Fruit fly (Drosophila melanogaster) whole organism, embryonic: ENCODE results near the gene CG7903.

Experiments
- C15 ChIP-seq: fragments of 200-800 bp; sonication (Bioruptor generic); IDR thresholded peaks from 3 replicates; pipeline ENCODE4 v1.3.6; 2022; ENCODE audit warnings: missing biosample characterization, missing genetic modification characterization
- CG10543 ChIP-seq: fragments of 200-800 bp; sonication (Bioruptor generic); optimal IDR thresholded peaks from 3 replicates; lab custom pipeline; 2017; ENCODE audit warnings: missing biosample characterization, mild to moderate bottlenecking, missing genetic modification characterization, moderate library complexity
- CG11723 ChIP-seq: fragments of 200-800 bp; sonication (Bioruptor generic); optimal IDR thresholded peaks from 2 replicates; lab custom pipeline; 2017; ENCODE audit warnings: missing biosample characterization, mild to moderate bottlenecking, missing genetic modification characterization
- CG12155 ChIP-seq: fragments of 200-800 bp; sonication (Bioruptor generic); optimal IDR thresholded peaks from 3 replicates; lab custom pipeline; 2016; ENCODE audit warnings: missing biosample characterization, missing genetic modification characterization
- CG12391 ChIP-seq: fragments of 200-800 bp; sonication (Bioruptor generic); optimal IDR thresholded peaks from 3 replicates; lab custom pipeline; 2018; ENCODE audit warnings: missing biosample characterization, mild to moderate bottlenecking, missing genetic modification characterization, moderate library complexity
- CG13894 ChIP-seq: fragments of 200-800 bp; sonication (Bioruptor generic); optimal IDR thresholded peaks from 3 replicates; lab custom pipeline; 2018; ENCODE audit warnings: missing biosample characterization, mild to moderate bottlenecking, missing genetic modification characterization, moderate library complexity
- CG15696 ChIP-seq: fragments of 200-800 bp; sonication (Bioruptor generic); optimal IDR thresholded peaks from 2 replicates; lab custom pipeline; 2019; ENCODE audit warnings: missing biosample characterization, mild to moderate bottlenecking, missing genetic modification characterization, moderate library complexity
- CG1647 ChIP-seq: fragments of 200-800 bp; sonication (Bioruptor generic); optimal IDR thresholded peaks from 3 replicates; lab custom pipeline; 2016; ENCODE audit warnings: missing biosample characterization, missing genetic modification characterization
- CG16815 ChIP-seq: fragments of 200-800 bp; sonication (Bioruptor generic); optimal IDR thresholded peaks from 3 replicates; lab custom pipeline; 2017; ENCODE audit warnings: missing biosample characterization, mild to moderate bottlenecking, missing genetic modification characterization
- CG16863 ChIP-seq: fragments of 200-800 bp; sonication (Bioruptor generic); optimal IDR thresholded peaks from 3 replicates; lab custom pipeline; 2016; ENCODE audit warnings: missing biosample characterization, missing genetic modification characterization
- CG2678 ChIP-seq: fragments of 200-800 bp; sonication (Bioruptor generic); optimal IDR thresholded peaks from 3 replicates; lab custom pipeline; 2019; ENCODE audit warnings: missing biosample characterization, mild to moderate bottlenecking, missing genetic modification characterization, moderate library complexity
- CG2712 ChIP-seq: fragments of 200-800 bp; optimal IDR thresholded peaks from 3 replicates; lab custom pipeline; 2019; ENCODE audit warnings: missing biosample characterization, mild to moderate bottlenecking, missing genetic modification characterization, moderate library complexity
- CG33213 ChIP-seq: fragments of 200-800 bp; sonication (Bioruptor generic); optimal IDR thresholded peaks from 3 replicates; lab custom pipeline; 2016; ENCODE audit warnings: missing biosample characterization, missing genetic modification characterization
- CG33557 ChIP-seq: fragments of 200-800 bp; sonication (Bioruptor generic); optimal IDR thresholded peaks from 2 replicates; lab custom pipeline; 2019; ENCODE audit warnings: missing biosample characterization, mild to moderate bottlenecking, missing genetic modification characterization, moderate library complexity
- CG43689 ChIP-seq: fragments of 200-800 bp; sonication (Bioruptor generic); IDR thresholded peaks from 2 replicates; pipeline ENCODE4 v1.3.6; 2022; ENCODE audit warnings: missing biosample characterization, missing genetic modification characterization
- CG6791 ChIP-seq: fragments of 200-800 bp; sonication (Bioruptor generic); IDR thresholded peaks from 3 replicates; pipeline ENCODE4 v1.3.6; 2022; ENCODE audit warnings: missing biosample characterization, missing genetic modification characterization; ENCODE audit not compliant: partially characterized antibody
- CG6854 ChIP-seq: fragments of 200-800 bp; sonication (Bioruptor generic); optimal IDR thresholded peaks from 3 replicates; lab custom pipeline; 2017; ENCODE audit warnings: missing biosample characterization, mild to moderate bottlenecking, missing genetic modification characterization
- CG7786 ChIP-seq: fragments of 200-800 bp; sonication (Bioruptor generic); optimal IDR thresholded peaks from 2 replicates; lab custom pipeline; 2016; ENCODE audit warnings: missing biosample characterization, missing genetic modification characterization
- CG7839 ChIP-seq: fragments of 200-800 bp; sonication (Bioruptor generic); optimal IDR thresholded peaks from 3 replicates; lab custom pipeline; 2018; ENCODE audit warnings: missing biosample characterization, mild to moderate bottlenecking, missing genetic modification characterization, moderate library complexity
- CG8089 ChIP-seq: fragments of 200-800 bp; sonication (Bioruptor generic); optimal IDR thresholded peaks from 3 replicates; lab custom pipeline; 2016; ENCODE audit warnings: missing biosample characterization, missing genetic modification characterization
- D19B ChIP-seq: fragments of 200-800 bp; sonication (Bioruptor generic); optimal IDR thresholded peaks from 2 replicates; lab custom pipeline; 2017; ENCODE audit warnings: missing biosample characterization, mild to moderate bottlenecking, missing genetic modification characterization
- Deaf1 ChIP-seq: fragments of 200-800 bp; optimal IDR thresholded peaks from 3 replicates; lab custom pipeline; 2019; ENCODE audit warnings: missing biosample characterization, mild to moderate bottlenecking, missing genetic modification characterization, moderate library complexity
- Dek ChIP-seq: fragments of 200-800 bp; sonication (Bioruptor generic); optimal IDR thresholded peaks from 3 replicates; lab custom pipeline; 2019; ENCODE audit warnings: missing biosample characterization, mild to moderate bottlenecking, missing genetic modification characterization, moderate library complexity
- ERR ChIP-seq: fragments of 200-800 bp; sonication (Bioruptor generic); optimal IDR thresholded peaks from 2 replicates; lab custom pipeline; 2016; ENCODE audit warnings: missing biosample characterization, missing genetic modification characterization
- Ets65A ChIP-seq: fragments of 200-800 bp; sonication (Bioruptor generic); peaks from one replicate; lab custom pipeline; 2016; ENCODE audit warnings: missing biosample characterization, missing genetic modification characterization
- Hand ChIP-seq: fragments of 200-800 bp; sonication (Bioruptor generic); optimal IDR thresholded peaks from 2 replicates; lab custom pipeline; 2017; ENCODE audit warnings: mild to moderate bottlenecking, missing biosample characterization, missing genetic modification reagents, missing genetic modification characterization
- MTF-1 ChIP-seq: fragments of 200-800 bp; sonication (Bioruptor generic); optimal IDR thresholded peaks from 2 replicates; lab custom pipeline; 2018; ENCODE audit warnings: missing biosample characterization, mild to moderate bottlenecking, missing genetic modification characterization, borderline replicate concordance
- Pdp1 ChIP-seq, 2 experiments: fragments of 200-800 bp; sonication (Bioruptor generic); optimal IDR thresholded peaks; 3 replicates each; lab custom pipeline; 2016; ENCODE audit warnings: missing biosample characterization in 2 of 2, missing genetic modification characterization in 2 of 2, mild to moderate bottlenecking in 1 of 2, moderate library complexity in 1 of 2
- Xrp1 ChIP-seq: fragments of 200-800 bp; sonication (Bioruptor generic); IDR thresholded peaks from 2 replicates; pipeline ENCODE4 v1.3.6; 2022; ENCODE audit warnings: missing biosample characterization, missing genetic modification characterization
- ap ChIP-seq: fragments of 200-800 bp; sonication (Bioruptor generic); IDR thresholded peaks from 2 replicates; pipeline ENCODE4 v1.3.6; 2022; ENCODE audit warnings: missing biosample characterization, missing genetic modification characterization
- caup ChIP-seq: fragments of 200-800 bp; sonication (Bioruptor generic); optimal IDR thresholded peaks from 3 replicates; lab custom pipeline; 2017; ENCODE audit warnings: missing biosample characterization, mild to moderate bottlenecking, missing genetic modification characterization, moderate library complexity; ENCODE audit not compliant: severe bottlenecking
- chm ChIP-seq: fragments of 200-800 bp; sonication (Bioruptor generic); IDR thresholded peaks from 2 replicates; pipeline ENCODE4 v1.3.6; 2022; ENCODE audit warnings: missing biosample characterization, missing genetic modification characterization
- ci ChIP-seq: fragments of 200-800 bp; sonication (Bioruptor generic); IDR thresholded peaks from 3 replicates; pipeline ENCODE4 v1.3.6; 2022; ENCODE audit warnings: missing biosample characterization, missing genetic modification characterization
- dmrt99B ChIP-seq: fragments of 200-800 bp; sonication (Bioruptor generic); optimal IDR thresholded peaks from 2 replicates; lab custom pipeline; 2018; ENCODE audit warnings: missing biosample characterization, mild to moderate bottlenecking, missing genetic modification characterization, moderate library complexity
- hbn ChIP-seq: fragments of 200-800 bp; sonication (Bioruptor generic); IDR thresholded peaks from 2 replicates; pipeline ENCODE4 v1.3.6; 2022; ENCODE audit warnings: missing biosample characterization, missing genetic modification characterization; ENCODE audit not compliant: partially characterized antibody
- hth ChIP-seq: fragments of >200 bp; optimal IDR thresholded peaks from 2 replicates; lab custom pipeline; 2017; ENCODE audit warnings: inconsistent platforms
- kni ChIP-seq: fragments of 200-800 bp; sonication (Bioruptor generic); optimal IDR thresholded peaks from 3 replicates; lab custom pipeline; 2017; ENCODE audit warnings: mild to moderate bottlenecking, missing biosample characterization, missing genetic modification reagents, missing genetic modification characterization
- lbe ChIP-seq: fragments of 200-800 bp; sonication (Bioruptor generic); optimal IDR thresholded peaks from 2 replicates; lab custom pipeline; 2016; ENCODE audit warnings: missing biosample characterization, mild to moderate bottlenecking, missing genetic modification characterization
- nau ChIP-seq: fragments of 200-800 bp; sonication (Bioruptor generic); optimal IDR thresholded peaks from 3 replicates; lab custom pipeline; 2017; ENCODE audit warnings: missing biosample characterization, mild to moderate bottlenecking, missing genetic modification characterization, missing genetic modification reagents
- p53 ChIP-seq: fragments of 200-800 bp; sonication (Bioruptor generic); optimal IDR thresholded peaks from 2 replicates; lab custom pipeline; 2016; ENCODE audit warnings: missing biosample characterization, missing genetic modification characterization
- peb ChIP-seq: fragments of 200-800 bp; sonication (Bioruptor generic); IDR thresholded peaks from 2 replicates; pipeline ENCODE4 v1.3.6; 2022; ENCODE audit warnings: missing biosample characterization, missing genetic modification characterization
- sens-2 ChIP-seq: fragments of 200-800 bp; sonication (Bioruptor generic); IDR thresholded peaks from 2 replicates; pipeline ENCODE4 v1.3.6; 2022; ENCODE audit warnings: missing biosample characterization, missing genetic modification characterization
- sim ChIP-seq: fragments of 200-800 bp; sonication (Bioruptor generic); IDR thresholded peaks from 2 replicates; pipeline ENCODE4 v1.3.6; 2022; ENCODE audit warnings: missing biosample characterization, missing genetic modification characterization
- slbo ChIP-seq: fragments of 200-800 bp; sonication (Bioruptor generic); IDR thresholded peaks from 2 replicates; pipeline ENCODE4 v1.3.6; 2022; ENCODE audit warnings: missing biosample characterization, missing genetic modification characterization
- so ChIP-seq: fragments of 200-800 bp; sonication (Bioruptor generic); IDR thresholded peaks from 3 replicates; pipeline ENCODE4 v1.3.6; 2022; ENCODE audit warnings: missing biosample characterization, missing genetic modification characterization
- sr ChIP-seq: fragments of 200-800 bp; sonication (Bioruptor generic); IDR thresholded peaks from 3 replicates; pipeline ENCODE4 v1.3.6; 2022; ENCODE audit warnings: missing biosample characterization, missing genetic modification characterization
- tin ChIP-seq: fragments of 200-800 bp; sonication (Bioruptor generic); optimal IDR thresholded peaks from 3 replicates; lab custom pipeline; 2016; ENCODE audit warnings: missing biosample characterization, missing genetic modification characterization
- trh ChIP-seq: fragments of 200-800 bp; sonication (Bioruptor generic); optimal IDR thresholded peaks from 2 replicates; lab custom pipeline; 2016; ENCODE audit warnings: missing biosample characterization, missing genetic modification characterization
- unc-4 ChIP-seq: fragments of 200-800 bp; sonication (Bioruptor generic); IDR thresholded peaks from 2 replicates; pipeline ENCODE4 v1.3.6; 2022; ENCODE audit warnings: missing biosample characterization, missing genetic modification characterization; ENCODE audit not compliant: partially characterized antibody
- zen2 ChIP-seq: fragments of 200-800 bp; sonication (Bioruptor generic); IDR thresholded peaks from 3 replicates; pipeline ENCODE4 v1.3.6; 2022; ENCODE audit warnings: missing biosample characterization, missing genetic modification characterization; ENCODE audit not compliant: partially characterized antibody

The CG7903 gene

dm6 chr3R:30022452-30023028, 27.5 kb upstream of the CG7903 start, which contains the start of the genes RpS28a and Axn (continued):
- TF ChIP-seq p53 (GFP tag; lab: Kevin White, UChicago) (peak; percentile 39), unc-4 (GFP tag; lab: Robert Waterston, UW) (peak; percentile 51; the same call in 1 of the 2 replicates), CG11723 (no peak), CG43689 (GFP tag; lab: Robert Waterston, UW) (no peak), CG7839 (tag; lab: Kevin White, UChicago) (no peak), nau (GFP tag; lab: Kevin White, UChicago) (no peak), hbn (peak; percentile 42; the same call in 1 of the 2 replicates), peb (GFP tag; lab: Robert Waterston, UW) (no peak), zen2 (no peak; the same call in 2 of the 3 replicates), Pdp1 (GFP tag; optimal IDR thresholded peaks at IDR 0.05; lab: Kevin White, UChicago) (no peak), CG6791 (GFP tag; lab: Robert Waterston, UW) (peak; percentile 4; the same call in 1 of the 3 replicates), hth (lab: Kevin White, UChicago) (no peak), kni (GFP tag; lab: Kevin White, UChicago) (no peak), sim (GFP tag; lab: Robert Waterston, UW) (no peak), Deaf1 (tag; lab: Kevin White, UChicago) (no peak), Hand (GFP tag; lab: Kevin White, UChicago) (no peak), CG15696 (tag; lab: Kevin White, UChicago) (no peak), CG2712 (peak; percentile 44), lbe (GFP tag; lab: Kevin White, UChicago) (no peak), sens-2 (GFP tag; lab: Robert Waterston, UW) (no peak), caup (GFP tag; lab: Kevin White, UChicago) (no peak), Dek (tag; lab: Kevin White, UChicago) (peak; percentile 1), tin (GFP tag; lab: Kevin White, UChicago) (peak; percentile 32), D19B (no peak), CG16815 (GFP tag; lab: Kevin White, UChicago) (no peak), Ets65A (peak; percentile 51), CG13894 (tag; lab: Kevin White, UChicago) (no peak), ap (no peak), sr (no peak), CG2678 (tag; lab: Kevin White, UChicago) (no peak), ci (GFP tag; lab: Robert Waterston, UW) (peak; percentile 32; the same call in 1 of the 3 replicates), dmrt99B (no peak), CG33557 (no peak), CG8089 (no peak), ERR (peak; percentile 94), CG7786 (no peak), MTF-1 (no peak), chm (no peak), CG10543 (GFP tag; lab: Kevin White, UChicago) (no peak), so (no peak; the same call in 2 of the 3 replicates), CG12391 (tag; lab: Kevin White, UChicago) (no peak), CG33213 (peak; percentile 78), CG12155 (GFP tag; lab: Kevin White, UChicago) (no peak), C15 (GFP tag; lab: Robert Waterston, UW) (no peak), trh (GFP tag; lab: Kevin White, UChicago) (no peak), CG16863 (GFP tag; lab: Kevin White, UChicago) (no peak), CG6854 (GFP tag; lab: Kevin White, UChicago) (no peak), Xrp1 (GFP tag; lab: Robert Waterston, UW) (no peak), slbo (GFP tag; lab: Robert Waterston, UW) (peak; percentile 52), CG1647 (GFP tag; lab: Kevin White, UChicago) (no peak)
